Worm (Caenorhabditis elegans): ENCODE measurements around the gene mfn-1.

The mfn-1 gene

DNA sequence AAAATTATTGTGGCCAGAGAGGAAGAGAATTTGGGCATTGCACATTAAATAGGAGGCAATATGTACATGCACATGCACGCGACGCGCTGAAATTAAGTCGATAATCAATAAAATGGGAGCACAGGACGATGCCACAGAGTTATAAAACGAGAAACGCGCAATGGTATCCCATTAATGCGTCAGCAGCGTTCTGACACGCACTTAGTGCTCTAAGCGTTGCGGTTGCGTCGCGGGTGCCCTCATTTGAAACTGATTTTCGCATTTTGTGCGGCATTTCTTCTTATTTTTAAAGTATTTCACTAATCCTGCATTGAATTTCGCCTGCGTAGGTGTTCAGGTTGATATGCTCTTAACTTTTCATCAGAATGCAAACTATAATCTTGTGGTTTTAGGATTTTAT is 18.8 kb downstream of the mfn-1 start, which contains the start of gene rsp-1 (continued):
- peak; percentile 34 for TF ChIP-seq F49E8.2 (tag; optimal IDR thresholded peaks at IDR 0.05; ENCODE audit: borderline replicate concordance)
- peak; percentile 60 for TF ChIP-seq fkh-10 (GFP tag; optimal IDR thresholded peaks at IDR 0.05)
- peak; percentile 35 for TF ChIP-seq ama-1 (optimal IDR thresholded peaks at IDR 0.05)
- TF ChIP-seq tag-97 (GFP tag; IDR thresholded peaks at IDR 0.05) = no peak
- TF ChIP-seq unc-130 (GFP tag; optimal IDR thresholded peaks at IDR 0.05) = peak; percentile 44
- peak; percentile 86 for TF ChIP-seq dpl-1 (GFP tag; optimal IDR thresholded peaks at IDR 0.05)
- TF ChIP-seq Y105C5A.15 (GFP tag; IDR thresholded peaks at IDR 0.05) = no peak
- peak; percentile 96 for TF ChIP-seq aha-1 (tag)
- TF ChIP-seq saeg-2 (GFP tag; IDR thresholded peaks at IDR 0.05) = no peak
- TF ChIP-seq nhr-28 (tag; optimal IDR thresholded peaks at IDR 0.05) = peak; percentile 79
- no peak for TF ChIP-seq zag-1 (tag; optimal IDR thresholded peaks at IDR 0.05)
- TF ChIP-seq T20F7.1 (GFP tag; optimal IDR thresholded peaks at IDR 0.05) = peak; percentile 90
- peak; percentile 94 for TF ChIP-seq rbr-2 (tag; optimal IDR thresholded peaks at IDR 0.05)
- no peak for TF ChIP-seq Y5F2A.4 (GFP tag; optimal IDR thresholded peaks at IDR 0.05)
- no peak for TF ChIP-seq snpc-4 (tag; optimal IDR thresholded peaks at IDR 0.05)
- TF ChIP-seq nhr-48 (tag; optimal IDR thresholded peaks at IDR 0.05) = peak; percentile 82
- no peak for TF ChIP-seq lim-7 (GFP tag; IDR thresholded peaks at IDR 0.05)
- peak; percentile 55 for TF ChIP-seq zip-2 (tag; optimal IDR thresholded peaks at IDR 0.05)
- no peak for TF ChIP-seq ceh-62 (tag; optimal IDR thresholded peaks at IDR 0.05)
- TF ChIP-seq jun-1 (tag; optimal IDR thresholded peaks at IDR 0.05) = peak; percentile 72
- peak in 1 of 2 experiments; percentile 76 for TF ChIP-seq mdl-1 (tag; optimal IDR thresholded peaks at IDR 0.05)
- TF ChIP-seq spr-3 (GFP tag; optimal IDR thresholded peaks at IDR 0.05) = peak; percentile 49
- 0 out of 2 replicates have a peak, but pooled peaks have one; percentile 11 for TF ChIP-seq mdt-29 (GFP tag; IDR thresholded peaks at IDR 0.05)
- TF ChIP-seq gei-8 (GFP tag; optimal IDR thresholded peaks at IDR 0.05) = no peak
- peak; percentile 95 for TF ChIP-seq mep-1 (tag; optimal IDR thresholded peaks at IDR 0.05)
- no peak for TF ChIP-seq nhr-10 (tag; optimal IDR thresholded peaks at IDR 0.05)
- TF ChIP-seq dmd-8 (GFP tag; IDR thresholded peaks at IDR 0.05) = no peak
- TF ChIP-seq F26F4.8 (GFP tag; conservative IDR thresholded peaks at IDR 0.05) = no peak
- peak; percentile 81 for TF ChIP-seq daf-19 (GFP tag; conservative IDR thresholded peaks at IDR 0.05)
- TF ChIP-seq nhr-102 (tag; optimal IDR thresholded peaks at IDR 0.05) = peak; percentile 87
- TF ChIP-seq ceh-20 (GFP tag; IDR thresholded peaks at IDR 0.05) = peak; percentile 76
- peak; percentile 84 for TF ChIP-seq T26A8.4 (GFP tag; IDR thresholded peaks at IDR 0.05)
- TF ChIP-seq pha-4 (GFP tag; IDR thresholded peaks at IDR 0.05) = peak; percentile 46; the same call in 1 of the 2 replicates
- peak; percentile 33 for TF ChIP-seq pha-4 (tag; optimal IDR thresholded peaks at IDR 0.05)
- no peak for TF ChIP-seq D1046.2 (GFP tag; IDR thresholded peaks at IDR 0.05)
- TF ChIP-seq lin-29 (GFP tag; IDR thresholded peaks at IDR 0.05) = peak; percentile 64; the same call in 1 of the 2 replicates
- peak; percentile 61; the same call in 1 of the 2 replicates for TF ChIP-seq ctbp-1 (GFP tag; IDR thresholded peaks at IDR 0.05)
- peak; percentile 15 to 28 for TF ChIP-seq daf-16 (GFP tag; optimal IDR thresholded peaks at IDR 0.05)
- peak; percentile 65 for TF ChIP-seq daf-16 (tag; optimal IDR thresholded peaks at IDR 0.05)
- peak; percentile 92 for TF ChIP-seq nhr-77 (tag; optimal IDR thresholded peaks at IDR 0.05)
- no peak for TF ChIP-seq ztf-11 (tag; optimal IDR thresholded peaks at IDR 0.05)
- TF ChIP-seq lin-13 (GFP tag; optimal IDR thresholded peaks at IDR 0.05) = peak; percentile 93
- no peak for TF ChIP-seq zip-11 (GFP tag; IDR thresholded peaks at IDR 0.05)
- peak; percentile 88 for TF ChIP-seq arid-1 (GFP tag; conservative IDR thresholded peaks at IDR 0.05)
- no peak for TF ChIP-seq aly-2 (tag; optimal IDR thresholded peaks at IDR 0.05)
- TF ChIP-seq nhr-41 (GFP tag; IDR thresholded peaks at IDR 0.05) = no peak
- no peak for TF ChIP-seq ZK546.5 (tag; optimal IDR thresholded peaks at IDR 0.05)
- peak; percentile 54 for TF ChIP-seq zfp-2 (tag; optimal IDR thresholded peaks at IDR 0.05)
- TF ChIP-seq ces-1 (GFP tag; optimal IDR thresholded peaks at IDR 0.05) = no peak
- TF ChIP-seq attf-4 (tag; optimal IDR thresholded peaks at IDR 0.05) = no peak
- no peak for TF ChIP-seq mxl-2 (GFP tag; conservative IDR thresholded peaks at IDR 0.05)
- TF ChIP-seq nhr-76 (tag; optimal IDR thresholded peaks at IDR 0.05) = no peak
- TF ChIP-seq nhr-25 (tag; optimal IDR thresholded peaks at IDR 0.05; ENCODE audit: borderline replicate concordance, insufficient read depth) = peak; percentile 75
